Worm (Caenorhabditis elegans) whole organism, young adult: ENCODE measurements around the gene mesp-1.

Experiments used
- B0019.2 ChIP-seq: fragments of 200-800 bp; sonication (Bioruptor generic); conservative IDR thresholded peaks from 2 replicates; pipeline ENCODE4 v1.3.6; 2022; ENCODE audit warnings: missing genetic modification reagents, missing genetic modification characterization, missing compliant biosample characterization
- F33H1.4 ChIP-seq: fragments of 200-800 bp; sonication (Bioruptor generic); IDR thresholded peaks from 2 replicates; pipeline ENCODE4 v1.3.6; 2022; ENCODE audit warnings: missing genetic modification reagents, missing genetic modification characterization, missing compliant biosample characterization
- T26A5.8 ChIP-seq: sonication (generic microtip); optimal IDR thresholded peaks from 2 replicates; lab custom pipeline; 2016; ENCODE audit warnings: missing genetic modification characterization, missing compliant biosample characterization
- Y95B8A.8 ChIP-seq: fragments of 200-800 bp; sonication (Bioruptor generic); IDR thresholded peaks from 2 replicates; pipeline ENCODE4 v1.3.6; 2022; ENCODE audit warnings: missing genetic modification reagents, missing genetic modification characterization, missing compliant biosample characterization
- ZK185.1 ChIP-seq: sonication (generic microtip); optimal IDR thresholded peaks from 2 replicates; lab custom pipeline; 2016; ENCODE audit warnings: mild to moderate bottlenecking, missing genetic modification characterization, missing compliant biosample characterization; ENCODE audit not compliant: poor library complexity, severe bottlenecking
- atf-7 ChIP-seq: sonication (generic microtip); optimal IDR thresholded peaks from 2 replicates; lab custom pipeline; 2017; ENCODE audit warnings: mild to moderate bottlenecking, missing genetic modification characterization, missing compliant biosample characterization
- attf-5 ChIP-seq: fragments of 200-800 bp; sonication (Bioruptor generic); optimal IDR thresholded peaks from 2 replicates; lab custom pipeline; 2018; ENCODE audit warnings: mild to moderate bottlenecking, missing genetic modification characterization, missing compliant biosample characterization
- attf-6 ChIP-seq: fragments of 200-800 bp; sonication (Bioruptor generic); IDR thresholded peaks from 2 replicates; pipeline ENCODE4 v1.3.6; 2022; ENCODE audit warnings: missing genetic modification reagents, missing genetic modification characterization, missing compliant biosample characterization
- bed-2 ChIP-seq: fragments of 200-800 bp; sonication (Bioruptor generic); IDR thresholded peaks from 2 replicates; pipeline ENCODE4 v1.3.6; 2022; ENCODE audit warnings: missing genetic modification reagents, missing genetic modification characterization, missing compliant biosample characterization
- cebp-1 ChIP-seq, 2 experiments: fragments of 200-800 bp in 1 of 2; sonication (Bioruptor generic) in 1 of 2; sonication (generic microtip) in 1 of 2; IDR thresholded peaks in 1 of 2; optimal IDR thresholded peaks in 1 of 2; 2 replicates each; pipeline versions ENCODE4 v1.3.6 to Lab custom; 2017 to 2022; ENCODE audit warnings: missing compliant biosample characterization in 2 of 2, missing genetic modification characterization in 2 of 2, mild to moderate bottlenecking in 1 of 2, missing genetic modification reagents in 1 of 2, moderate library complexity in 1 of 2
- chd-7 ChIP-seq: sonication (generic microtip); optimal IDR thresholded peaks from 2 replicates; lab custom pipeline; 2016; ENCODE audit warnings: mild to moderate bottlenecking, missing genetic modification characterization, moderate library complexity, missing compliant biosample characterization
- ets-4 ChIP-seq: fragments of 200-800 bp; sonication (Bioruptor generic); optimal IDR thresholded peaks from 2 replicates; lab custom pipeline; 2018; ENCODE audit warnings: mild to moderate bottlenecking, missing genetic modification characterization, missing compliant biosample characterization
- gei-17 ChIP-seq: fragments of 200-800 bp; sonication (Bioruptor generic); optimal IDR thresholded peaks from 2 replicates; lab custom pipeline; 2018; ENCODE audit warnings: mild to moderate bottlenecking, missing genetic modification characterization, missing compliant biosample characterization
- hmg-1.2 ChIP-seq: fragments of 200-800 bp; sonication (Bioruptor generic); IDR thresholded peaks from 2 replicates; pipeline ENCODE4 v1.3.6; 2022; ENCODE audit warnings: missing genetic modification reagents, missing genetic modification characterization, missing compliant biosample characterization
- let-607 ChIP-seq, 2 experiments: fragments of 200-800 bp in 1 of 2; sonication (Bioruptor generic) in 1 of 2; sonication (generic microtip) in 1 of 2; optimal IDR thresholded peaks; 2 replicates each; lab custom pipeline; 2016 to 2018; ENCODE audit warnings: mild to moderate bottlenecking in 2 of 2, missing compliant biosample characterization in 2 of 2, missing genetic modification characterization in 2 of 2, moderate library complexity in 2 of 2, missing genotype in 1 of 2
- lin-26 ChIP-seq: fragments of 200-800 bp; sonication (Bioruptor generic); IDR thresholded peaks from 2 replicates; pipeline ENCODE4 v1.3.6; 2022; ENCODE audit warnings: missing genetic modification reagents, missing genetic modification characterization, missing compliant biosample characterization
- lin-35 ChIP-seq, 3 experiments: fragments of 150-350 bp in 2 of 3; sonication (generic microtip) in 1 of 3; optimal IDR thresholded peaks; 2 replicates each; lab custom pipeline; 2014 to 2018; ENCODE audit warnings: missing biosample characterization in 3 of 3, missing genetic modification characterization in 3 of 3, missing genetic modification reagents in 3 of 3
- lin-54 ChIP-seq: fragments of 200-800 bp; sonication (Bioruptor generic); optimal IDR thresholded peaks from 2 replicates; lab custom pipeline; 2018; ENCODE audit warnings: mild to moderate bottlenecking, missing genetic modification characterization, missing compliant biosample characterization
- lsl-1 ChIP-seq: fragments of 200-800 bp; sonication (Bioruptor generic); optimal IDR thresholded peaks from 2 replicates; lab custom pipeline; 2018; ENCODE audit warnings: mild to moderate bottlenecking, missing genetic modification characterization, moderate library complexity, missing compliant biosample characterization
- lsy-27 ChIP-seq: sonication (generic microtip); optimal IDR thresholded peaks from 2 replicates; lab custom pipeline; 2017; ENCODE audit warnings: missing genetic modification characterization, mild to moderate bottlenecking, missing compliant biosample characterization, antibody characterized with exemption, missing genotype, borderline replicate concordance; ENCODE audit not compliant: insufficient read depth
- madf-10 ChIP-seq: sonication (generic microtip); optimal IDR thresholded peaks from 2 replicates; lab custom pipeline; 2016; ENCODE audit warnings: mild to moderate bottlenecking, missing genetic modification characterization, missing compliant biosample characterization
- madf-6 ChIP-seq: fragments of 200-800 bp; sonication (Bioruptor generic); IDR thresholded peaks from 2 replicates; pipeline ENCODE4 v1.3.6; 2022; ENCODE audit warnings: missing genetic modification reagents, missing genetic modification characterization, missing compliant biosample characterization
- mel-28 ChIP-seq: sonication (generic microtip); optimal IDR thresholded peaks from 2 replicates; lab custom pipeline; 2016; ENCODE audit warnings: borderline replicate concordance, mild to moderate bottlenecking, missing genetic modification characterization, missing compliant biosample characterization
- nhr-179 ChIP-seq: sonication (generic microtip); optimal IDR thresholded peaks from 2 replicates; lab custom pipeline; 2016; ENCODE audit warnings: mild to moderate bottlenecking, missing genetic modification characterization, missing compliant biosample characterization
- nhr-80 ChIP-seq: sonication (generic microtip); optimal IDR thresholded peaks from 2 replicates; lab custom pipeline; 2016; ENCODE audit warnings: missing genetic modification characterization, missing compliant biosample characterization
- sptf-2 ChIP-seq: fragments of 200-800 bp; sonication (Bioruptor generic); optimal IDR thresholded peaks from 2 replicates; lab custom pipeline; 2018; ENCODE audit warnings: mild to moderate bottlenecking, missing genetic modification characterization, missing compliant biosample characterization
- tbp1 ChIP-seq: fragments of 200-800 bp; sonication (Bioruptor generic); optimal IDR thresholded peaks from 2 replicates; lab custom pipeline; 2018; ENCODE audit warnings: mild to moderate bottlenecking, missing genetic modification characterization, missing compliant biosample characterization
- tbx-9 ChIP-seq: sonication (generic microtip); optimal IDR thresholded peaks from 2 replicates; lab custom pipeline; 2016; ENCODE audit warnings: borderline replicate concordance, missing genetic modification characterization, inconsistent platforms, missing compliant biosample characterization
- ztf-18 ChIP-seq: sonication (generic microtip); optimal IDR thresholded peaks from 2 replicates; lab custom pipeline; 2016; ENCODE audit warnings: missing genotype, mild to moderate bottlenecking, missing genetic modification characterization, missing compliant biosample characterization
- ztf-28 ChIP-seq: fragments of 200-800 bp; sonication (Bioruptor generic); IDR thresholded peaks from 2 replicates; pipeline ENCODE4 v1.3.6; 2022; ENCODE audit warnings: missing genetic modification reagents, missing genetic modification characterization, missing compliant biosample characterization

mesp-1 gene

DNA sequence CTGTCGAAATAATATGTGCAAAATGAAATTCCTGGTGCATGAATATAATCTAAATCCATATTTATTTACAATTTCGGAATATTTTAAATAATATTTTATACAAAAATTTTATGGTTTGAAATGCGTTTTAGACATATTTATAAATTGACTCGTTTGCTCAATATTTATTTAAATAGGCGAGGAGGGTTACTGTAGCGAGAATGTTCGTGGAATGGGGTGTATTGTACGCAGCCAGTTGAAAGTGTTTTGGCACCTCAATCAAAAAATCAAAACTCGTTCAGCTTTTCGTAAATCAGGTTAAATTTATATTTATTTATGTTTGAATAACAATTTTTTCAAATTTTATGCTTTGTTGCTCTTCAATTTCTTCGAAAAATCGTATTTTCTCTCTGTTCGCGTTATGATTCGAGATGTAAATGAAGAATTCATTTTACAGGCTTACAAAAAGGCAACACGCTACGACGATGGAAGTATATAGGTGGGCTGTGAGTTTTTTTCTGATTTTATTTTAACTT is 39.6 kb downstream of the mesp-1 start, which contains the start of gene hyl-1:
TSS of gene hyl-1 (plus strand) at position 465 of the 515 bp plus-strand sequence.
- TF ChIP-seq lin-35 (GFP tag; optimal IDR thresholded peaks at IDR 0.05; lab: Kevin White, UChicago) (peak in 1 of 3 experiments; percentile 15), Y95B8A.8 (GFP tag; lab: Robert Waterston, UW) (no peak), F33H1.4 (GFP tag; lab: Robert Waterston, UW) (0 out of 2 replicates have a peak, but pooled peaks have one; percentile 9), lin-54 (GFP tag; lab: Kevin White, UChicago) (peak; percentile 54), tbx-9 (tag; lab: Kevin White, UChicago) (no peak), lsl-1 (GFP tag; lab: Kevin White, UChicago) (peak; percentile 71), hmg-1.2 (GFP tag; lab: Robert Waterston, UW) (0 out of 2 replicates have a peak, but pooled peaks have one; percentile 6), madf-6 (GFP tag; lab: Robert Waterston, UW) (peak; percentile 35; the same call in 1 of the 2 replicates)

DNA sequence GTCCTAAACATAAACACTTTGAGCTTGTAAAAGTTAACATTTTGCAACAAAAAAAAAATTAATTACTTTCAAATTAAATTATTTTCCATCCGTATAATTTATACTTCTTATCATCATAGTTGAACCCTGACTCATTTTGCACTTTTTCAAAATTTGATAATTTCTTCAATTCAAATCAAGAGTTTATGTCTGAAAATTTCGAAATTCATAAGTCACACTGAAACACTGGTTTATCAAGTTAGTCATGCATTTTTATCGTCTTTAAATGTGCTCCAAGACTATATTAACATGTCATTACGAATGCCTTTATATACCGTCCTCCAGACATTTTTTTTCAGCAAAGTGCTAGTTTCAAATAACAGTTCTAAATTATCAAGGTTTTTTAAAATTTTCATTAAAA is 40.5 kb downstream of the mesp-1 start:
- TF ChIP-seq madf-10 = no peak
- no peak for TF ChIP-seq sptf-2 (GFP tag; lab: Kevin White, UChicago)
- TF ChIP-seq tbp1 = no peak
- no peak for TF ChIP-seq lsy-27
- peak; percentile 44 for TF ChIP-seq nhr-80 (tag; lab: Kevin White, UChicago)
- TF ChIP-seq B0019.2 (GFP tag; lab: Robert Waterston, UW) = no peak
- TF ChIP-seq cebp-1 (GFP tag; IDR thresholded peaks at IDR 0.05; lab: Robert Waterston, UW) = no peak; the same call in 1 of the 2 replicates
- TF ChIP-seq cebp-1 (tag; optimal IDR thresholded peaks at IDR 0.05; lab: Kevin White, UChicago) = peak; percentile 26
- TF ChIP-seq mel-28 (tag; lab: Kevin White, UChicago) = no peak
- TF ChIP-seq lin-26 (GFP tag; lab: Robert Waterston, UW) = no peak
- no peak for TF ChIP-seq attf-6
- TF ChIP-seq ets-4 (GFP tag; lab: Kevin White, UChicago) = no peak
- TF ChIP-seq attf-5 = no peak
- no peak for TF ChIP-seq ztf-18 (tag; lab: Kevin White, UChicago)
- no peak for TF ChIP-seq ZK185.1 (tag; lab: Kevin White, UChicago)
- no peak for TF ChIP-seq let-607 (tag; optimal IDR thresholded peaks at IDR 0.05; lab: Kevin White, UChicago)
- TF ChIP-seq nhr-179 (tag; lab: Kevin White, UChicago) = no peak
- TF ChIP-seq T26A5.8 = no peak
- no peak for TF ChIP-seq bed-2 (GFP tag; lab: Robert Waterston, UW)

DNA sequence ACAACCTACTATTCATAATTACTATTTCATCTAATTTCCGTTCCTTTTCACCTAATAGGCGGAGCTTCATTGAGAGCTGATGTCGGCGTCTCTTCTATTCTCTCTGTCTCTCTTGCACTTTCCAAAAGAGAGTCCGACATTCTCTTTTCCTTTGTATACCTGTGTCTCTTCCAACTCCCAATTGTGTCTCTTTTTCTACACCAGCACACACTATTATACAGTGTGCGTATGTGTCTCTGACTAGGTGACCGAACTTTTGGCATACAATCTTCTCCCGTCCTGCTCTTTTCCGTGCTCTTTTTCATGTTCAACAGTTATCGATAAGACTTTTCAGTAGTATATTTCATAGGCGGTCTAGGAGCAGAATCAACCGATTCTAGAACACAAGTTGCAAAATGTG is 41.2 kb downstream of the mesp-1 start:
- peak; percentile 2 for TF ChIP-seq lin-54 (GFP tag; lab: Kevin White, UChicago)
- TF ChIP-seq nhr-80 (tag; lab: Kevin White, UChicago) = peak; percentile 76
- TF ChIP-seq chd-7 (tag; lab: Kevin White, UChicago) = no peak

DNA sequence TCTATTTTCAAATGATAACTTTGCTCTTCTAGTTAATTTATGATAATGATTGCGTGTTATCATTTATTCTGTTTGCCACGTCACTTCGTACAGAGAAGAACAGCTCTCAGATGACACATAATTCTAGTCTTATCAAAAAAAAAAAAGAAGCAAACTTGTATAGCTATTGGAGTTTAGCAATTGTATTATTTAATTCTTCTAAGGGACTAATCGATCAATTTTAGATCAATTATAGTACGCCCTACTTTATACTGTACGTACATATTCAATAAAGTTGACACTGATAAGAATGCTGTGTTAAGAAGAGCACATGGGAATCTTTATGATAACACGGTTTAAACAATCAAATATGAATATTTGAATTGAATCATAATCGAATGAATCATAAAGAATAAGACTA is 43.2 kb downstream of the mesp-1 start:
- TF ChIP-seq nhr-80 (tag; lab: Kevin White, UChicago) (peak; percentile 81), atf-7 (peak; percentile 39), ztf-28 (GFP tag; lab: Robert Waterston, UW) (no peak), gei-17 (no peak)
